Worm (Caenorhabditis elegans): ENCODE measurements around the gene gst-19.

The gst-19 gene

DNA sequence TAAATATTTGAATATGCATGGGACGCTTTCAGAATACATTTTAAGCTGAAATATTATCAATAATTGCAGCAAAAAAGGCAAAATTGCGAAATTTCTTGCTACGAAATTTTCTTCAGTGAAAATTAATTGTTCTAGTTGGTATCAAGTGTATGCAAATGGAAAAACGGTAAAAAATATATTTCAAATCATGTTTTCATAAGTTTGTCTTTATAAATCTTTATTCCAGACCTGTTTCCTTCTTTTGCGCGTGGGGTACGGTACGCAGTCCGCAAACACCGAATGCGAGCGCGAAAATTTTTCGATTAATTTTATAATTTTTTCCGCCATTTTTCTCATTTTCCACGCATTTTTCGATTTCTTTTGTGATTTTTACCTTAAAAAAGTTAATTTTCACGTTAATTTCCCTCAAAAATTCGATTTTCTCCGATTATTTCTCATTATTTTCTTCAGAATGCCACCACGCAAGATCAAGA, 30.4 kb downstream of the gst-19 start, which contains the start of the genes fbxc-23 and csc-1 (continued):
- TF ChIP-seq sea-2 (GFP tag; IDR thresholded peaks at IDR 0.05) (no peak), xnd-1 (tag; optimal IDR thresholded peaks at IDR 0.05) (peak; percentile 92), pbrm-1 (GFP tag; IDR thresholded peaks at IDR 0.05) (0 out of 2 replicates have a peak, but pooled peaks have one; percentile 10), K12H6.12 (tag; optimal IDR thresholded peaks at IDR 0.05) (no peak), hrde-1 (tag; optimal IDR thresholded peaks at IDR 0.05; ENCODE audit: borderline replicate concordance) (no peak), T26A5.8 (tag; optimal IDR thresholded peaks at IDR 0.05) (no peak), Y53G8AR.9 (GFP tag; conservative IDR thresholded peaks at IDR 0.05) (no peak), madf-10 (tag; optimal IDR thresholded peaks at IDR 0.05) (no peak), F23B12.7 (tag; optimal IDR thresholded peaks at IDR 0.05; ENCODE audit: insufficient read depth) (no peak), ceh-58 (GFP tag; IDR thresholded peaks at IDR 0.05) (no peak), mcd-1 (GFP tag; IDR thresholded peaks at IDR 0.05) (peak; percentile 30; the same call in 1 of the 2 replicates), die-1 (tag; optimal IDR thresholded peaks at IDR 0.05) (no peak), ekl-4 (GFP tag; IDR thresholded peaks at IDR 0.05) (no peak), zfh-2 (GFP tag; conservative IDR thresholded peaks at IDR 0.05) (no peak), madf-8 (GFP tag; conservative IDR thresholded peaks at IDR 0.05) (peak; percentile 99), madf-6 (GFP tag; IDR thresholded peaks at IDR 0.05) (peak; percentile 100), F57C9.4 (tag; optimal IDR thresholded peaks at IDR 0.05) (no peak), let-526 (GFP tag; IDR thresholded peaks at IDR 0.05) (no peak), egrh-3 (GFP tag; IDR thresholded peaks at IDR 0.05) (no peak), snpc-3.4 (tag; optimal IDR thresholded peaks at IDR 0.05) (peak; percentile 75), ztf-28 (GFP tag; IDR thresholded peaks at IDR 0.05) (no peak), lin-54 (GFP tag; optimal IDR thresholded peaks at IDR 0.05) (peak; percentile 80), ztf-18 (tag; optimal IDR thresholded peaks at IDR 0.05) (no peak), ets-4 (GFP tag; optimal IDR thresholded peaks at IDR 0.05) (no peak), snpc-4 (GFP tag; optimal IDR thresholded peaks at IDR 0.05) (no peak), snpc-4 (tag; optimal IDR thresholded peaks at IDR 0.05) (peak in 3 of 4 experiments; percentile 15 to 76 (median 53)), let-607 (tag; optimal IDR thresholded peaks at IDR 0.05) (no peak), fkh-3 (tag; optimal IDR thresholded peaks at IDR 0.05) (no peak), F22D6.2 (tag; optimal IDR thresholded peaks at IDR 0.05) (no peak), rcor-1 (GFP tag; IDR thresholded peaks at IDR 0.05) (peak; percentile 61; the same call in 1 of the 2 replicates), nfyb-1 (GFP tag; IDR thresholded peaks at IDR 0.05) (no peak), aptf-2 (GFP tag; conservative IDR thresholded peaks at IDR 0.05) (no peak), dpl-1 (GFP tag; optimal IDR thresholded peaks at IDR 0.05) (peak; percentile 88), K11D2.4 (GFP tag; IDR thresholded peaks at IDR 0.05) (no peak), sdz-38 (tag; optimal IDR thresholded peaks at IDR 0.05) (no peak), tbp1 (GFP tag; optimal IDR thresholded peaks at IDR 0.05) (peak; percentile 24)

DNA sequence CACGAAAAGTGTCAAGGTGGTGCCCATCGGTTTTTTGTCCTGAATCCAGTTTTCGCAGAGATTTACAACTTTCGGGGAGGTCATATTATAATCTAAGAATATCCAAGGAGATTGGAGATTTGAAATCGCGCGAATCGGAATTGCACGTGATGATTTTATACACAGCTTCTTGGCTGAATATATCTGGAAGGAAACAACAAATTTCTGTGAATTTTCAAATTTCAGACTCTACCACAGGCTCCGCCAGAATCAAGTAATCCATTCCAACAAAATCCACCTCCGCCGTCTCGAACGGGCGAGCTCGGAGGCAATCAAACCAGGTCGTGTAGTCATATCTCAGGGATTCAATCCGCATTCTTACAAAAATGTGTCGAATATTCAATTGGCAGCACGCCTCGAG, 31.7 kb downstream of the gst-19 start:
- TF ChIP-seq somi-1 (GFP tag; optimal IDR thresholded peaks at IDR 0.05) (no peak), rcor-1 (GFP tag; IDR thresholded peaks at IDR 0.05) (no peak), lin-35 (GFP tag; optimal IDR thresholded peaks at IDR 0.05) (no peak), rpc-1 (optimal IDR thresholded peaks at IDR 0.05) (no peak), rpc-1 (tag; optimal IDR thresholded peaks at IDR 0.05) (no peak), gei-17 (GFP tag; optimal IDR thresholded peaks at IDR 0.05) (no peak), cebp-1 (GFP tag; IDR thresholded peaks at IDR 0.05) (no peak), cebp-1 (tag; optimal IDR thresholded peaks at IDR 0.05) (no peak), F52B5.7 (tag; optimal IDR thresholded peaks at IDR 0.05) (no peak), atf-7 (tag; optimal IDR thresholded peaks at IDR 0.05) (no peak), ztf-25 (GFP tag; IDR thresholded peaks at IDR 0.05) (no peak), F10E7.11 (tag; optimal IDR thresholded peaks at IDR 0.05) (no peak), Y53G8AR.9 (GFP tag; conservative IDR thresholded peaks at IDR 0.05) (no peak), repo-1 (tag; optimal IDR thresholded peaks at IDR 0.05) (no peak), mes-4 (tag; optimal IDR thresholded peaks at IDR 0.05) (no peak), attf-3 (GFP tag; conservative IDR thresholded peaks at IDR 0.05) (no peak), lin-54 (GFP tag; optimal IDR thresholded peaks at IDR 0.05) (no peak), zfh-2 (GFP tag; conservative IDR thresholded peaks at IDR 0.05) (no peak)

Data from whole organism, young adult.